Worm (Caenorhabditis elegans) whole organism, young adult: ENCODE measurements around the gene T05A8.7.
A peak's percentile ranks its signal among the peaks of the same experiment; 100 is the strongest.

Experiments used
- B0019.2 ChIP-seq: fragments of 200-800 bp; sonication (Bioruptor generic); conservative IDR thresholded peaks from 2 replicates; pipeline ENCODE4 v1.3.6; 2022; ENCODE audit warnings: missing genetic modification reagents, missing genetic modification characterization, missing compliant biosample characterization
- D2030.7 ChIP-seq: fragments of 200-800 bp; sonication (Bioruptor generic); IDR thresholded peaks from 2 replicates; pipeline ENCODE4 v1.3.6; 2022; ENCODE audit warnings: missing genetic modification reagents, missing genetic modification characterization, missing compliant biosample characterization
- F22D6.2 ChIP-seq: sonication (generic microtip); optimal IDR thresholded peaks from 2 replicates; lab custom pipeline; 2016; ENCODE audit warnings: mild to moderate bottlenecking, missing genetic modification characterization, missing compliant biosample characterization
- F33H1.4 ChIP-seq: fragments of 200-800 bp; sonication (Bioruptor generic); IDR thresholded peaks from 2 replicates; pipeline ENCODE4 v1.3.6; 2022; ENCODE audit warnings: missing genetic modification reagents, missing genetic modification characterization, missing compliant biosample characterization
- K12H6.12 ChIP-seq: fragments of 200-800 bp; sonication (Bioruptor generic); optimal IDR thresholded peaks from 2 replicates; lab custom pipeline; 2018; ENCODE audit warnings: mild to moderate bottlenecking, missing genetic modification characterization, missing compliant biosample characterization
- Y95B8A.8 ChIP-seq: fragments of 200-800 bp; sonication (Bioruptor generic); IDR thresholded peaks from 2 replicates; pipeline ENCODE4 v1.3.6; 2022; ENCODE audit warnings: missing genetic modification reagents, missing genetic modification characterization, missing compliant biosample characterization
- cebp-1 ChIP-seq, 2 experiments: fragments of 200-800 bp in 1 of 2; sonication (Bioruptor generic) in 1 of 2; sonication (generic microtip) in 1 of 2; IDR thresholded peaks in 1 of 2; optimal IDR thresholded peaks in 1 of 2; 2 replicates each; pipeline versions ENCODE4 v1.3.6 to Lab custom; 2017 to 2022; ENCODE audit warnings: missing compliant biosample characterization in 2 of 2, missing genetic modification characterization in 2 of 2, mild to moderate bottlenecking in 1 of 2, missing genetic modification reagents in 1 of 2, moderate library complexity in 1 of 2
- cebp-2 ChIP-seq: fragments of 200-800 bp; sonication (Bioruptor generic); IDR thresholded peaks from 2 replicates; pipeline ENCODE4 v1.3.6; 2022; ENCODE audit warnings: missing genetic modification characterization, missing compliant biosample characterization
- ceh-100 ChIP-seq: fragments of 200-800 bp; sonication (Bioruptor generic); IDR thresholded peaks from 2 replicates; pipeline ENCODE4 v1.3.6; 2022; ENCODE audit warnings: missing genetic modification reagents, missing genetic modification characterization, missing compliant biosample characterization
- ceh-79 ChIP-seq: sonication (generic microtip); optimal IDR thresholded peaks from 2 replicates; lab custom pipeline; 2017; ENCODE audit warnings: mild to moderate bottlenecking, missing genetic modification characterization, missing compliant biosample characterization
- dox-1 ChIP-seq: fragments of 200-800 bp; sonication (Bioruptor generic); IDR thresholded peaks from 2 replicates; pipeline ENCODE4 v1.3.6; 2022; ENCODE audit warnings: missing genetic modification reagents, missing genetic modification characterization, missing compliant biosample characterization
- efl-1 ChIP-seq: fragments of 150-350 bp; optimal IDR thresholded peaks from 2 replicates; lab custom pipeline; 2014; ENCODE audit warnings: missing biosample characterization, missing genetic modification reagents, missing genetic modification characterization
- egl-44 ChIP-seq: fragments of 200-800 bp; sonication (Bioruptor generic); IDR thresholded peaks from 2 replicates; pipeline ENCODE4 v1.3.6; 2022; ENCODE audit warnings: missing genetic modification reagents, missing genetic modification characterization, missing compliant biosample characterization
- egrh-3 ChIP-seq: fragments of 200-800 bp; sonication (Bioruptor generic); IDR thresholded peaks from 2 replicates; pipeline ENCODE4 v1.3.6; 2022; ENCODE audit warnings: missing genetic modification reagents, missing genetic modification characterization, missing compliant biosample characterization
- fkh-3 ChIP-seq: sonication (generic microtip); optimal IDR thresholded peaks from 2 replicates; lab custom pipeline; 2016; ENCODE audit warnings: mild to moderate bottlenecking, missing genetic modification characterization, missing compliant biosample characterization
- gei-17 ChIP-seq: fragments of 200-800 bp; sonication (Bioruptor generic); optimal IDR thresholded peaks from 2 replicates; lab custom pipeline; 2018; ENCODE audit warnings: mild to moderate bottlenecking, missing genetic modification characterization, missing compliant biosample characterization
- hrde-1 ChIP-seq: sonication (generic microtip); optimal IDR thresholded peaks from 2 replicates; lab custom pipeline; 2016; ENCODE audit warnings: missing genetic modification characterization, mild to moderate bottlenecking, missing compliant biosample characterization, moderate library complexity, missing genotype, missing genetic modification reagents, borderline replicate concordance
- let-607 ChIP-seq, 2 experiments: fragments of 200-800 bp in 1 of 2; sonication (Bioruptor generic) in 1 of 2; sonication (generic microtip) in 1 of 2; optimal IDR thresholded peaks; 2 replicates each; lab custom pipeline; 2016 to 2018; ENCODE audit warnings: mild to moderate bottlenecking in 2 of 2, missing compliant biosample characterization in 2 of 2, missing genetic modification characterization in 2 of 2, moderate library complexity in 2 of 2, missing genotype in 1 of 2
- lsy-27 ChIP-seq: sonication (generic microtip); optimal IDR thresholded peaks from 2 replicates; lab custom pipeline; 2017; ENCODE audit warnings: missing genetic modification characterization, mild to moderate bottlenecking, missing compliant biosample characterization, antibody characterized with exemption, missing genotype, borderline replicate concordance; ENCODE audit not compliant: insufficient read depth
- madf-3 ChIP-seq: fragments of 200-800 bp; sonication (Bioruptor generic); IDR thresholded peaks from 2 replicates; pipeline ENCODE4 v1.3.6; 2022; ENCODE audit warnings: missing genetic modification reagents, missing genetic modification characterization, missing compliant biosample characterization
- madf-6 ChIP-seq: fragments of 200-800 bp; sonication (Bioruptor generic); IDR thresholded peaks from 2 replicates; pipeline ENCODE4 v1.3.6; 2022; ENCODE audit warnings: missing genetic modification reagents, missing genetic modification characterization, missing compliant biosample characterization
- mcd-1 ChIP-seq: fragments of 200-800 bp; sonication (Bioruptor generic); IDR thresholded peaks from 2 replicates; pipeline ENCODE4 v1.3.6; 2022; ENCODE audit warnings: missing genetic modification reagents, missing genetic modification characterization, missing compliant biosample characterization
- nfya-1 ChIP-seq: sonication (generic microtip); optimal IDR thresholded peaks from 2 replicates; lab custom pipeline; 2017; ENCODE audit warnings: antibody characterized with exemption, missing compliant biosample characterization, missing genetic modification characterization, borderline replicate concordance; ENCODE audit not compliant: insufficient read depth
- nhr-179 ChIP-seq: sonication (generic microtip); optimal IDR thresholded peaks from 2 replicates; lab custom pipeline; 2016; ENCODE audit warnings: mild to moderate bottlenecking, missing genetic modification characterization, missing compliant biosample characterization
- nhr-80 ChIP-seq: sonication (generic microtip); optimal IDR thresholded peaks from 2 replicates; lab custom pipeline; 2016; ENCODE audit warnings: missing genetic modification characterization, missing compliant biosample characterization
- pbrm-1 ChIP-seq: fragments of 200-800 bp; sonication (Bioruptor generic); IDR thresholded peaks from 2 replicates; pipeline ENCODE4 v1.3.6; 2022; ENCODE audit warnings: missing genetic modification reagents, missing genetic modification characterization, missing compliant biosample characterization
- rpc-1 ChIP-seq, 2 experiments: fragments of 150-350 bp in 1 of 2; sonication (generic microtip) in 1 of 2; optimal IDR thresholded peaks; 2 replicates each; lab custom pipeline; 2014 to 2018; ENCODE audit warnings: missing biosample characterization in 1 of 2, missing genetic modification characterization in 1 of 2, missing genetic modification reagents in 1 of 2, missing genotype in 1 of 2
- sea-2 ChIP-seq: fragments of 200-800 bp; sonication (Bioruptor generic); IDR thresholded peaks from 2 replicates; pipeline ENCODE4 v1.3.6; 2022; ENCODE audit warnings: missing genetic modification characterization, missing compliant biosample characterization
- snpc-1.3 ChIP-seq: sonication (generic microtip); optimal IDR thresholded peaks from 2 replicates; lab custom pipeline; 2017; ENCODE audit warnings: missing genetic modification characterization, mild to moderate bottlenecking, missing compliant biosample characterization, antibody characterized with exemption, moderate library complexity, missing genotype, missing genetic modification reagents; ENCODE audit not compliant: insufficient read depth
- tbp1 ChIP-seq: fragments of 200-800 bp; sonication (Bioruptor generic); optimal IDR thresholded peaks from 2 replicates; lab custom pipeline; 2018; ENCODE audit warnings: mild to moderate bottlenecking, missing genetic modification characterization, missing compliant biosample characterization
- unc-130 ChIP-seq: sonication (generic microtip); optimal IDR thresholded peaks from 2 replicates; lab custom pipeline; 2016; ENCODE audit warnings: missing genetic modification reagents, missing genetic modification characterization, missing compliant biosample characterization
- xnd-1 ChIP-seq: sonication (generic microtip); optimal IDR thresholded peaks from 2 replicates; lab custom pipeline; 2016; ENCODE audit warnings: missing genotype, missing genetic modification reagents, missing genetic modification characterization, missing compliant biosample characterization
- zfh-2 ChIP-seq: fragments of 200-800 bp; sonication (Bioruptor generic); conservative IDR thresholded peaks from 2 replicates; pipeline ENCODE4 v1.3.6; 2022; ENCODE audit warnings: missing genetic modification reagents, missing genetic modification characterization, missing compliant biosample characterization
- zim-3 ChIP-seq: sonication (generic microtip); optimal IDR thresholded peaks from 2 replicates; lab custom pipeline; 2017; ENCODE audit warnings: mild to moderate bottlenecking, missing genetic modification characterization, moderate library complexity, missing compliant biosample characterization

Gene T05A8.7

DNA sequence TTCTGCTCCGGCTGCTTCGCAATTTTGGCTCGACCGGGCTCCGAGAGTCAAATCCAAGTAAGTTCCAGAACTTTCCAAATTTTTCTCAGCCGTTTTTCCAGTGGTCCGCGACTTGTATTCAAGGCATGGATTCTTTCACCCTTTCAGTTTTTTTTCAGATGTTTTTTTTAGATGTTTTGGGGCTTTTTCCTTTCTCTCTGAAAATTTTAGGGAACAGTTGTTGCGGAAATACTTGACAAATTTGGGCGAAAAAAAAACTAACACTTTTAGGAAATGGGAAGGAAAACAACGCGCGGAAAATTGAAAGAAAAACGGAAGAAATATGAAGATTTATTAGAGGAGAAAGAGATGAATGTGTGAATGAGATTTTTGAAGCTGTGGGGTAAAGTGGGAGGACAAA is 16.6 kb downstream of the T05A8.7 start, which contains the start of the genes T05A8.11 and nep-2 (continued):
- TF ChIP-seq madf-3 (no peak), K12H6.12 (tag; lab: Kevin White, UChicago) (no peak), B0019.2 (GFP tag; lab: Robert Waterston, UW) (no peak), D2030.7 (no peak)

DNA sequence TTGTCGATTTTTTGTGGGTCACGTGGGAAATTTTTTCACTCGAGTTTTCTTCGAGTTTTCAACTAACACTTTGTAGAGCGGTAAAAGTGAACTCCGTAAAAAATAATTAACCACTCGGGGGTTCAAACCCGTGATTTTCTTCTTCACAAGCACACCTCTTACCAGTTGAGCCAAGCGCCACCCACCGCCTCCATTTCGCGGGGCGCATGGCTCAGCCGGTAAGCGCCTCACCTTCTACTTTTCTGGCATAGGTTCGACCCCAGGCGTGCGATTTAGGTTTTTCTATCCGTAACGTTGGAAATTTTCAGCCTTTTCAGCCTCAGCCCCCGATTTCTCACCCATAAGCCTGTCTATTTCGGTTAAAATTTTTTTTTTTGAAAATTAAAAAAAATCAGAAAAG is 20.2 kb downstream of the T05A8.7 start:
- TF ChIP-seq efl-1, result no peak
- peak; percentile 63 for TF ChIP-seq tbp1 (GFP tag; lab: Kevin White, UChicago)
- no peak for TF ChIP-seq xnd-1 (tag; lab: Kevin White, UChicago)
- no peak for TF ChIP-seq rpc-1 (optimal IDR thresholded peaks at IDR 0.05; lab: Kevin White, UChicago)
- peak; percentile 32 for TF ChIP-seq rpc-1 (tag; optimal IDR thresholded peaks at IDR 0.05; lab: Kevin White, UChicago)
- no peak for TF ChIP-seq sea-2 (GFP tag; lab: Robert Waterston, UW)
- no peak for TF ChIP-seq unc-130
- no peak for TF ChIP-seq nhr-80
- no peak for TF ChIP-seq cebp-1 (GFP tag; IDR thresholded peaks at IDR 0.05; lab: Robert Waterston, UW)
- TF ChIP-seq cebp-1 (tag; optimal IDR thresholded peaks at IDR 0.05; lab: Kevin White, UChicago), result no peak
- peak; percentile 52 for TF ChIP-seq zfh-2 (GFP tag; lab: Robert Waterston, UW)
- no peak for TF ChIP-seq dox-1 (GFP tag; lab: Robert Waterston, UW)

DNA sequence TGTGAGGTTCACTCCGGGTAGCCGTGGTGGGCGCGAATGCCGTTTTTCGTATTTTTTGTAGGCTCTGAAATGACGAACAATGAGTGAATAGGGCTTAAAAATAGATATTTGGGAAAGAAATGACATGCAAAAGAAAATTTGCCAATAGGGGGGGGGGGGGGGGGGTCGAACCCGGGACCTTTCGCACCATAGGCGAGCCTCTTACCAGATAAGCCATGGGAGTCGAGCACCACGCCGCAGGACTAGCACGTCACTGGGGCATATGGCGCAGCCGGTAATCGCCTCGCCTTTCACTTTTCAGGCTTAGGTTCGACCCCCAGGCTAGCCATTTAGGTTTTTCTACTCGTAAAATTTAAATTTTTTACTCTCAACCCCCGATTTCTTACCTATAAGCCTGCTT is 22.9 kb downstream of the T05A8.7 start:
- TF ChIP-seq nfya-1, result no peak
- peak; percentile 74; the same call in 1 of the 2 replicates for TF ChIP-seq egrh-3 (GFP tag; lab: Robert Waterston, UW)
- no peak for TF ChIP-seq fkh-3 (tag; lab: Kevin White, UChicago)
- TF ChIP-seq ceh-100 (GFP tag; lab: Robert Waterston, UW), result no peak
- no peak for TF ChIP-seq lsy-27 (tag; lab: Kevin White, UChicago)
- no peak for TF ChIP-seq snpc-1.3 (tag; lab: Kevin White, UChicago)
- no peak for TF ChIP-seq dox-1 (GFP tag; lab: Robert Waterston, UW)
- no peak for TF ChIP-seq D2030.7
- TF ChIP-seq let-607 (tag; optimal IDR thresholded peaks at IDR 0.05; lab: Kevin White, UChicago), result no peak
- TF ChIP-seq pbrm-1, result no peak
- no peak for TF ChIP-seq nhr-80
- no peak for TF ChIP-seq madf-6 (GFP tag; lab: Robert Waterston, UW)
- no peak for TF ChIP-seq egl-44 (GFP tag; lab: Robert Waterston, UW)
- no peak for TF ChIP-seq nhr-179 (tag; lab: Kevin White, UChicago)
- no peak for TF ChIP-seq ceh-79 (tag; lab: Kevin White, UChicago)
- no peak for TF ChIP-seq F22D6.2 (tag; lab: Kevin White, UChicago)
- no peak for TF ChIP-seq Y95B8A.8 (GFP tag; lab: Robert Waterston, UW)
- no peak for TF ChIP-seq cebp-2 (GFP tag; lab: Robert Waterston, UW)
- peak; percentile 81 for TF ChIP-seq zfh-2 (GFP tag; lab: Robert Waterston, UW)
- TF ChIP-seq cebp-1 (GFP tag; IDR thresholded peaks at IDR 0.05; lab: Robert Waterston, UW), result no peak
- no peak for TF ChIP-seq cebp-1 (tag; optimal IDR thresholded peaks at IDR 0.05; lab: Kevin White, UChicago)
- 0 out of 2 replicates have a peak, but pooled peaks have one; percentile 10 for TF ChIP-seq mcd-1 (GFP tag; lab: Robert Waterston, UW)
- TF ChIP-seq hrde-1 (tag; lab: Kevin White, UChicago), result no peak
- TF ChIP-seq zim-3 (tag; lab: Kevin White, UChicago), result no peak
- no peak for TF ChIP-seq gei-17 (GFP tag; lab: Kevin White, UChicago)
- TF ChIP-seq F33H1.4 (GFP tag; lab: Robert Waterston, UW), result no peak
